Worm (Caenorhabditis elegans): Measurements from ENCODE around the gene spl-1.

spl-1 gene

ce11 chrIV:378838-379237 lies 4.1 kb downstream of the spl-1 start:
- no peak for TF ChIP-seq pha-4 (tag; optimal IDR thresholded peaks at IDR 0.05)
- TF ChIP-seq madf-3 (GFP tag; IDR thresholded peaks at IDR 0.05) = no peak
- TF ChIP-seq C17E4.6 (GFP tag; IDR thresholded peaks at IDR 0.05) = no peak
- TF ChIP-seq repo-1 (tag; optimal IDR thresholded peaks at IDR 0.05) = no peak
- no peak for TF ChIP-seq egl-44 (GFP tag; IDR thresholded peaks at IDR 0.05)

- peak; percentile 63 for TF ChIP-seq nhr-80 (tag; optimal IDR thresholded peaks at IDR 0.05)
- no peak for TF ChIP-seq F57A8.1 (GFP tag; optimal IDR thresholded peaks at IDR 0.05)
These were observed 4.6 kb downstream of the spl-1 start for ce11 chrIV:378367-378766.

ce11 chrIV:377791-378190 lies 5.2 kb downstream of the spl-1 start:
- TF ChIP-seq ceh-58 (GFP tag; IDR thresholded peaks at IDR 0.05) (no peak), ccch-3 (GFP tag; optimal IDR thresholded peaks at IDR 0.05) (no peak), nfya-2 (GFP tag; IDR thresholded peaks at IDR 0.05) (no peak), lin-54 (GFP tag; optimal IDR thresholded peaks at IDR 0.05) (no peak), F55B11.4 (tag; optimal IDR thresholded peaks at IDR 0.05; ENCODE audit: borderline replicate concordance, insufficient read depth) (no peak), repo-1 (tag; optimal IDR thresholded peaks at IDR 0.05) (no peak), akir-1 (GFP tag; optimal IDR thresholded peaks at IDR 0.05) (no peak), tlf-1 (GFP tag; optimal IDR thresholded peaks at IDR 0.05) (no peak), egl-44 (GFP tag; IDR thresholded peaks at IDR 0.05) (no peak), F33H1.4 (GFP tag; IDR thresholded peaks at IDR 0.05) (no peak), egl-18 (GFP tag; IDR thresholded peaks at IDR 0.05) (no peak), ceh-40 (GFP tag; IDR thresholded peaks at IDR 0.05) (no peak), hmg-20 (GFP tag; IDR thresholded peaks at IDR 0.05) (no peak), snpc-1.3 (tag; optimal IDR thresholded peaks at IDR 0.05; ENCODE audit: insufficient read depth) (no peak), ekl-4 (GFP tag; IDR thresholded peaks at IDR 0.05) (no peak), somi-1 (GFP tag; optimal IDR thresholded peaks at IDR 0.05) (no peak), lir-1 (GFP tag; conservative IDR thresholded peaks at IDR 0.05) (no peak)

- no peak for TF ChIP-seq Y53G8AR.9 (GFP tag; conservative IDR thresholded peaks at IDR 0.05)
- no peak for TF ChIP-seq rec-8 (tag; optimal IDR thresholded peaks at IDR 0.05)
- TF ChIP-seq rpc-1 (optimal IDR thresholded peaks at IDR 0.05) = no peak
- no peak for TF ChIP-seq rpc-1 (tag; optimal IDR thresholded peaks at IDR 0.05)
- TF ChIP-seq xnd-1 (tag; optimal IDR thresholded peaks at IDR 0.05) = no peak
- no peak for TF ChIP-seq ztf-22 (GFP tag; optimal IDR thresholded peaks at IDR 0.05)
- TF ChIP-seq madf-8 (GFP tag; conservative IDR thresholded peaks at IDR 0.05) = no peak
These were observed 7.1 kb downstream of the spl-1 start, which contains the start of gene fln-1 for ce11 chrIV:375915-376314. TSS of gene fln-1 (minus strand) at chrIV:376015.

- TF ChIP-seq Y53G8AR.9 (GFP tag; conservative IDR thresholded peaks at IDR 0.05) (no peak), tlf-1 (GFP tag; optimal IDR thresholded peaks at IDR 0.05) (no peak), egl-44 (GFP tag; IDR thresholded peaks at IDR 0.05) (no peak), dox-1 (GFP tag; IDR thresholded peaks at IDR 0.05) (no peak), Y67H2A.10 (GFP tag; conservative IDR thresholded peaks at IDR 0.05) (no peak), zim-3 (tag; optimal IDR thresholded peaks at IDR 0.05) (no peak), Y56A3A.18 (GFP tag; IDR thresholded peaks at IDR 0.05) (no peak), ets-4 (GFP tag; optimal IDR thresholded peaks at IDR 0.05) (no peak), ama-1 (optimal IDR thresholded peaks at IDR 0.05) (no peak), ama-1 (GFP tag; optimal IDR thresholded peaks at IDR 0.05) (no peak), athp-1 (tag; optimal IDR thresholded peaks at IDR 0.05) (no peak), ceh-79 (tag; optimal IDR thresholded peaks at IDR 0.05) (no peak)
These were observed 9.0 kb downstream of the spl-1 start for ce11 chrIV:373963-374362.

Measured in whole organism, young adult.